Fruit fly (Drosophila melanogaster) whole organism: ENCODE measurements around the gene CSN6.

Experiments
- CG8478 ChIP-seq: fragments of >200 bp; optimal IDR thresholded peaks from 2 replicates; lab custom pipeline; 2018; ENCODE audit warnings: inconsistent platforms
- Dll ChIP-seq: fragments of >200 bp; optimal IDR thresholded peaks from 2 replicates; lab custom pipeline; 2017
- EcR ChIP-seq, 2 experiments: fragments of >200 bp; optimal IDR thresholded peaks; 2 replicates each; lab custom pipeline; 2017; ENCODE audit warnings: missing biosample characterization in 2 of 2, missing genetic modification characterization in 2 of 2, missing genetic modification reagents in 2 of 2
- pan ChIP-seq: fragments of >200 bp; optimal IDR thresholded peaks from 2 replicates; lab custom pipeline; 2017
- psq ChIP-seq: fragments of >200 bp; optimal IDR thresholded peaks from 2 replicates; lab custom pipeline; 2017
- usp ChIP-seq: fragments of >200 bp; optimal IDR thresholded peaks from 2 replicates; lab custom pipeline; 2017; ENCODE audit warnings: missing biosample characterization, missing genetic modification characterization, mixed read lengths

Gene CSN6

dm6 chr3R:22598759-22599158, 18.2 kb downstream of the CSN6 start:
- no peak for TF ChIP-seq usp
- no peak for TF ChIP-seq CG8478 (lab: Kevin White, UChicago)
- no peak for TF ChIP-seq pan (lab: Kevin White, UChicago)
- TF ChIP-seq EcR (GFP tag; optimal IDR thresholded peaks at IDR 0.05; lab: Kevin White, UChicago) = no peak
- TF ChIP-seq Dll (lab: Kevin White, UChicago) = no peak
- no peak for TF ChIP-seq psq

- TF ChIP-seq psq (no peak), EcR (GFP tag; optimal IDR thresholded peaks at IDR 0.05; lab: Kevin White, UChicago) (no peak), Dll (lab: Kevin White, UChicago) (no peak), CG8478 (lab: Kevin White, UChicago) (no peak), pan (lab: Kevin White, UChicago) (no peak)
Observed at dm6 chr3R:22602783-22603182, 22.2 kb downstream of the CSN6 start.

DNA sequence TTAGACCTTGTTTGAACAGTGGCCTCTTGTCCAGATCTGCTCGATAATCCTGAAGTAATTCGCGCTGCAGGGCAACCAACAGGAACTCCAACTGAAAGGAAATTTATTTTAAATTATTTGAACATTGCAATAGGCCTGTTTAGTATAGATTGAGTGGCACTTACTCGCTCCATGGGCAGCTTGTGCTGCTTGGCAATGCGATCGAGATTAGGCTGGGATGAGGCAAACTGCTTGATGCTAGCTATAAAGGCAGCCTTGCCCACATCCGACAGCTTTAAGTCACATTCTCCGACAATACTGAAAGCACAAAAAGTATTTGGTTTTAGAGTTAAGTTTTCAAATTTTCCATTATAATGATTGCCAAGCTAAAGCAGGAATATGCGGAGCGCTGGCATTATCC, 28.6 kb downstream of the CSN6 start, which contains the start of gene CG13843:
Gene CG13843, plus strand, starts transcription at position 301 of the 400 bp plus-strand sequence.
- TF ChIP-seq psq (no peak), pan (lab: Kevin White, UChicago) (no peak), CG8478 (lab: Kevin White, UChicago) (no peak), usp (no peak), EcR (GFP tag; optimal IDR thresholded peaks at IDR 0.05; lab: Kevin White, UChicago) (no peak), Dll (lab: Kevin White, UChicago) (no peak)

dm6 chr3R:22613448-22613847, 32.9 kb downstream of the CSN6 start, which contains the start of the genes CG31156 and mRRF2:
CG31156 (minus strand) TSS chr3R:22613656.
mRRF2 (plus strand) TSS chr3R:22613686.
- no peak for TF ChIP-seq pan (lab: Kevin White, UChicago)
- no peak for TF ChIP-seq Dll (lab: Kevin White, UChicago)
- no peak for TF ChIP-seq psq
- no peak for TF ChIP-seq EcR (GFP tag; optimal IDR thresholded peaks at IDR 0.05; lab: Kevin White, UChicago)
- no peak for TF ChIP-seq usp
- TF ChIP-seq CG8478 (lab: Kevin White, UChicago) = no peak

- no peak for TF ChIP-seq pan (lab: Kevin White, UChicago)
- TF ChIP-seq Dll (lab: Kevin White, UChicago) = no peak
Observed at dm6 chr3R:22616211-22616610, 35.6 kb downstream of the CSN6 start, which contains the start of gene CG31161. CG31161 (plus strand) TSS chr3R:22616511.

dm6 chr3R:22618280-22618679, 37.7 kb downstream of the CSN6 start, which contains the start of gene mRpL45:
mRpL45 (plus strand) TSS chr3R:22618492.
- TF ChIP-seq Dll (lab: Kevin White, UChicago) (no peak), CG8478 (lab: Kevin White, UChicago) (no peak), usp (no peak), psq (no peak), pan (lab: Kevin White, UChicago) (no peak), EcR (GFP tag; optimal IDR thresholded peaks at IDR 0.05; lab: Kevin White, UChicago) (no peak)

DNA sequence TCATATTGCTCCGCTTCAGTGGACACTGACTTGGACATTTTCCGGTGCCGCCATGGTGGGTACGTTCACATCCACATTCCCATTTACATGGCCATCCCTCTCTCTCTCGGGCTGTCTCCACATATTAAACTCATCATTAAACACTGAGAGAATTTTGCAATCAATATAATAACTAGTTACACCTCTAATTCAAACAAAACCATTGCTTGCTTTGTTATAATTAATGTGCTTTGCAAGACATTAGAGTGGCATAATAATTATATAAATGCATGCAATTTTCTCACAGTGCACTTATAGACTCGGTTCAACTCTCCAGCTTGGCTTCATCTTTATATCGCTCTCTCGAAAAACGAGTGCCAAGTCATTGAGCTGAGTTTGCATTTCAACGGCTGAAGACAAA, 44.2 kb downstream of the CSN6 start:
- TF ChIP-seq usp = no peak
- TF ChIP-seq pan (lab: Kevin White, UChicago) = no peak
- no peak for TF ChIP-seq CG8478 (lab: Kevin White, UChicago)
- TF ChIP-seq EcR (GFP tag; optimal IDR thresholded peaks at IDR 0.05; lab: Kevin White, UChicago) = no peak
- TF ChIP-seq psq = no peak
- TF ChIP-seq Dll (lab: Kevin White, UChicago) = no peak

dm6 chr3R:22625514-22626333, 45.2 kb downstream of the CSN6 start:
- TF ChIP-seq Dll (lab: Kevin White, UChicago) = no peak
- TF ChIP-seq CG8478 (lab: Kevin White, UChicago) = no peak
- TF ChIP-seq EcR (GFP tag; optimal IDR thresholded peaks at IDR 0.05; lab: Kevin White, UChicago) = no peak
- TF ChIP-seq pan (lab: Kevin White, UChicago) = no peak
- no peak for TF ChIP-seq psq
- no peak for TF ChIP-seq usp

dm6 chr3R:22626334-22626688, 45.7 kb downstream of the CSN6 start:
- TF ChIP-seq usp (no peak), psq (no peak), CG8478 (lab: Kevin White, UChicago) (no peak)

dm6 chr3R:22626842-22627392, 46.3 kb downstream of the CSN6 start:
- no peak for TF ChIP-seq pan (lab: Kevin White, UChicago)
- no peak for TF ChIP-seq psq
- peak in 1 of 2 experiments; percentile 80 for TF ChIP-seq EcR (GFP tag; optimal IDR thresholded peaks at IDR 0.05; lab: Kevin White, UChicago)

dm6 chr3R:22627936-22628513, 47.5 kb downstream of the CSN6 start:
- TF ChIP-seq CG8478 (lab: Kevin White, UChicago) = no peak
- no peak for TF ChIP-seq pan (lab: Kevin White, UChicago)
- TF ChIP-seq usp = no peak
- TF ChIP-seq psq = no peak
- TF ChIP-seq Dll (lab: Kevin White, UChicago) = no peak
- no peak for TF ChIP-seq EcR (GFP tag; optimal IDR thresholded peaks at IDR 0.05; lab: Kevin White, UChicago)

DNA sequence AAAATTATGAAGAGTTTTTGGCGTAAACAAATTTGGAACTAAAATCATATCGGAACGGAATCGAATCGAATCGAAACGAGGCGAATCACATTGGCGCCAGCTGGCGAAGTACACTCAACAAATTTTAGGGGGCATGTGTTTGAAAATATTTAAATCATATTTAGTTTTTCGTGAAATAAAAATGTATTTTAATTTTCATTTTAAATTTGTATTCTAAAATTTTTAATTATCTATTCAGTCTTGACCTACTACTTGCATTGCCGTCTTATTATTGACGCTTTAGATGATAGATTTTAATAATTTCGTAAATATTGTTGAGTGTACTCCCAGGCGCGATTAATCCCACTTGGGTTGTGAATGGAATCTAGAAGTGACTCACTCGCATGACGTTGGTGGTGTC, 48.6 kb downstream of the CSN6 start:
- TF ChIP-seq CG8478 (lab: Kevin White, UChicago) (no peak), psq (no peak), EcR (GFP tag; optimal IDR thresholded peaks at IDR 0.05; lab: Kevin White, UChicago) (no peak), usp (no peak), Dll (lab: Kevin White, UChicago) (no peak), pan (lab: Kevin White, UChicago) (no peak)
